Worm (Caenorhabditis elegans): ENCODE measurements around the gene ugt-2.

- peak; percentile 53 for TF ChIP-seq elt-2 (tag; optimal IDR thresholded peaks at IDR 0.05)
- no peak for TF ChIP-seq lin-39 (tag; optimal IDR thresholded peaks at IDR 0.05)
- no peak for TF ChIP-seq zag-1 (tag; optimal IDR thresholded peaks at IDR 0.05)
- no peak for TF ChIP-seq nhr-77 (tag; optimal IDR thresholded peaks at IDR 0.05)
- no peak for TF ChIP-seq fkh-10 (GFP tag; optimal IDR thresholded peaks at IDR 0.05)
- peak; percentile 20 for TF ChIP-seq pqm-1 (tag; optimal IDR thresholded peaks at IDR 0.05)
- TF ChIP-seq nhr-25 (tag; optimal IDR thresholded peaks at IDR 0.05), result no peak
- no peak for TF ChIP-seq tbx-2 (tag; optimal IDR thresholded peaks at IDR 0.05)
- no peak for TF ChIP-seq elt-1 (tag; optimal IDR thresholded peaks at IDR 0.05)
- TF ChIP-seq lin-15B (tag; optimal IDR thresholded peaks at IDR 0.05), result no peak
Observed at ce11 chrV:10357467-10357953, 41.1 kb upstream of the ugt-2 start, which contains the start of gene ceeh-2.
